Worm (Caenorhabditis elegans) whole organism, L3 larva: Measurements from ENCODE around the gene C07E3.9.
"Not testable (repeated sequence)": the region's sequence is repeated elsewhere in the genome, so short reads cannot be mapped to it uniquely, and the experiment has no call there.

Experiments used
- daf-12 ChIP-seq: fragments of 150-350 bp; optimal IDR thresholded peaks from 2 replicates; lab custom pipeline; 2014; ENCODE audit warnings: missing biosample characterization, missing genetic modification reagents, missing genetic modification characterization
- egl-27 ChIP-seq: sonication (generic microtip); optimal IDR thresholded peaks from 4 replicates; lab custom pipeline; 2017; ENCODE audit warnings: missing biosample characterization, missing genetic modification reagents, missing genetic modification characterization
- mdl-1 ChIP-seq: fragments of 150-350 bp; optimal IDR thresholded peaks from 2 replicates; lab custom pipeline; 2014; ENCODE audit warnings: missing biosample characterization, missing genetic modification characterization
- mml-1 ChIP-seq: fragments of 150-350 bp; sonication (generic microtip); optimal IDR thresholded peaks from 3 replicates; lab custom pipeline; 2014; ENCODE audit warnings: missing biosample characterization, missing genetic modification characterization
- nfya-1 ChIP-seq: sonication (generic microtip); optimal IDR thresholded peaks from 2 replicates; lab custom pipeline; 2017; ENCODE audit warnings: missing genetic modification characterization, mild to moderate bottlenecking, missing compliant biosample characterization, antibody characterized with exemption, moderate library complexity; ENCODE audit not compliant: insufficient read depth
- nhr-11 ChIP-seq: fragments of 150-350 bp; optimal IDR thresholded peaks from 2 replicates; lab custom pipeline; 2014; ENCODE audit warnings: missing biosample characterization, missing genetic modification characterization
- nhr-12 ChIP-seq: fragments of 150-350 bp; optimal IDR thresholded peaks from 2 replicates; lab custom pipeline; 2014; ENCODE audit warnings: missing biosample characterization, missing genetic modification characterization
- nhr-237 ChIP-seq: fragments of 150-350 bp; optimal IDR thresholded peaks from 2 replicates; lab custom pipeline; 2014; ENCODE audit warnings: missing biosample characterization, missing genetic modification characterization
- pha-4 ChIP-seq: fragments of 150-350 bp; optimal IDR thresholded peaks from 2 replicates; lab custom pipeline; 2014; ENCODE audit warnings: missing biosample characterization, missing genetic modification reagents, missing genetic modification characterization
- pqm-1 ChIP-seq: fragments of 150-350 bp; optimal IDR thresholded peaks from 2 replicates; lab custom pipeline; 2017; ENCODE audit warnings: missing biosample characterization, missing genetic modification characterization, inconsistent platforms
- ztf-4 ChIP-seq: fragments of 150-350 bp; optimal IDR thresholded peaks from 2 replicates; lab custom pipeline; 2014; ENCODE audit warnings: missing biosample characterization, missing genetic modification characterization

- TF ChIP-seq pha-4; egl-27 (tag; lab: Kevin White, UChicago); pqm-1 (tag; lab: Kevin White, UChicago); nhr-11 (tag; lab: Kevin White, UChicago); ztf-4 (tag; lab: Kevin White, UChicago); mml-1; nfya-1 (tag; lab: Kevin White, UChicago); daf-12 (tag; lab: Kevin White, UChicago); nhr-12 (tag; lab: Kevin White, UChicago); nhr-237 (tag; lab: Kevin White, UChicago); mdl-1 (tag; lab: Kevin White, UChicago): not testable (repeated sequence)
These were observed 45.8 kb upstream of the C07E3.9 start for ce11 chrII:10304736-10305135.
